Worm (Caenorhabditis elegans): ENCODE measurements around the gene cnx-1.

- TF ChIP-seq W03F9.2 (tag; optimal IDR thresholded peaks at IDR 0.05): no peak
- no peak for TF ChIP-seq dao-5 (tag; optimal IDR thresholded peaks at IDR 0.05)
Observed at ce11 chrIII:9772394-9772793, 44.5 kb downstream of the cnx-1 start.

Measured in whole organism, L4/young adult.